Worm (Caenorhabditis elegans): ENCODE data around the gene mup-2.

DNA sequence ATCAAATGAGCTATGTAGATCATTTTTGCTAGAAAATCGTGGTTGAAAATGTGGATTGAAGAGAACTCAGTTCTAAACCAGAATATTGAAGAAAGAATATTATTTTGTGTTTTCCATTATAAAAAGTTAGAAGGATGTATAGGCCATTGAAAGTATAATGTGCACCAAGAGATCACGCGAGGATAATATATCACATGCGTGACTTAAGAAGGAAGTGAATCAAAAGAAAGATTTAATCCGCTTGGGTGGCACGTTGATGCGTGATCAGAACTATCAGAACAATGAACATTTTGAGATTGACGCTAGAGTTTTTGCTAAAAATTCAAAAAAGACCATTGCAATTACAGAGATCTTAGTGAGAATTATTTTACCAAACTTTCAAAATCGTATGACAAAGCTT is 25.8 kb upstream of the mup-2 start:
- TF ChIP-seq flt-1 (GFP tag; IDR thresholded peaks at IDR 0.05) (no peak), ama-1 (optimal IDR thresholded peaks at IDR 0.05) (no peak), hnd-1 (tag; optimal IDR thresholded peaks at IDR 0.05) (no peak), hmbx-1 (tag; optimal IDR thresholded peaks at IDR 0.05) (no peak), ceh-36 (tag; optimal IDR thresholded peaks at IDR 0.05) (no peak), ets-7 (tag; optimal IDR thresholded peaks at IDR 0.05) (no peak), pes-1 (GFP tag; IDR thresholded peaks at IDR 0.05) (no peak), B0310.2 (tag; optimal IDR thresholded peaks at IDR 0.05) (no peak), ceh-13 (GFP tag; optimal IDR thresholded peaks at IDR 0.05) (no peak), sea-1 (GFP tag; conservative IDR thresholded peaks at IDR 0.05) (no peak), tbx-11 (GFP tag; IDR thresholded peaks at IDR 0.05) (no peak)
